Worm (Caenorhabditis elegans) whole organism, late embryonic: ENCODE measurements around the gene cit-1.1.

Source experiments
- F13H6.1 ChIP-seq: sonication (generic microtip); optimal IDR thresholded peaks from 2 replicates; lab custom pipeline; 2016; ENCODE audit warnings: missing genetic modification characterization, missing compliant biosample characterization
- K09A11.1 ChIP-seq: sonication (generic microtip); optimal IDR thresholded peaks from 2 replicates; lab custom pipeline; 2017; ENCODE audit warnings: antibody characterized with exemption, mild to moderate bottlenecking, missing genetic modification characterization, missing compliant biosample characterization; ENCODE audit not compliant: insufficient read depth
- ama-1 ChIP-seq: fragments of 150-350 bp; optimal IDR thresholded peaks from 2 replicates; lab custom pipeline; 2014
- ceh-2 ChIP-seq: sonication (generic microtip); optimal IDR thresholded peaks from 2 replicates; lab custom pipeline; 2016; ENCODE audit warnings: missing genotype, missing genetic modification characterization, missing compliant biosample characterization
- ceh-9 ChIP-seq: sonication (generic microtip); optimal IDR thresholded peaks from 2 replicates; lab custom pipeline; 2016; ENCODE audit warnings: mild to moderate bottlenecking, missing genetic modification characterization, inconsistent platforms, missing compliant biosample characterization
- dve-1 ChIP-seq: sonication (generic microtip); optimal IDR thresholded peaks from 2 replicates; lab custom pipeline; 2017; ENCODE audit warnings: antibody characterized with exemption, mild to moderate bottlenecking, missing genetic modification characterization, missing compliant biosample characterization
- fkh-10 ChIP-seq: fragments of 150-350 bp; optimal IDR thresholded peaks from 2 replicates; lab custom pipeline; 2014; ENCODE audit warnings: missing biosample characterization, missing genetic modification reagents, missing genetic modification characterization
- hlh-13 ChIP-seq: fragments of 200-800 bp; sonication (Bioruptor generic); optimal IDR thresholded peaks from 2 replicates; lab custom pipeline; 2018; ENCODE audit warnings: mild to moderate bottlenecking, missing genetic modification characterization, missing compliant biosample characterization
- nfya-1 ChIP-seq: sonication (generic microtip); optimal IDR thresholded peaks from 2 replicates; lab custom pipeline; 2017; ENCODE audit warnings: missing genetic modification characterization, mild to moderate bottlenecking, missing compliant biosample characterization, antibody characterized with exemption, moderate library complexity
- rnt-1 ChIP-seq: sonication (generic microtip); optimal IDR thresholded peaks from 2 replicates; lab custom pipeline; 2016; ENCODE audit warnings: missing genetic modification characterization, missing compliant biosample characterization
- sox-4 ChIP-seq: sonication (generic microtip); optimal IDR thresholded peaks from 2 replicates; lab custom pipeline; 2017; ENCODE audit warnings: mild to moderate bottlenecking, missing genetic modification characterization, inconsistent platforms, missing compliant biosample characterization
- unc-3 ChIP-seq, 2 experiments: fragments of 200-800 bp in 1 of 2; sonication (Bioruptor generic) in 1 of 2; sonication (generic microtip) in 1 of 2; conservative IDR thresholded peaks in 1 of 2; optimal IDR thresholded peaks in 1 of 2; 2 replicates each; pipeline versions ENCODE4 v1.3.6 to Lab custom; 2016 to 2022; ENCODE audit warnings: missing compliant biosample characterization in 2 of 2, missing genetic modification characterization in 2 of 2, missing genetic modification reagents in 1 of 2
- unc-42 ChIP-seq: sonication (generic microtip); optimal IDR thresholded peaks from 2 replicates; lab custom pipeline; 2016; ENCODE audit warnings: missing genotype, missing genetic modification characterization, missing compliant biosample characterization

DNA sequence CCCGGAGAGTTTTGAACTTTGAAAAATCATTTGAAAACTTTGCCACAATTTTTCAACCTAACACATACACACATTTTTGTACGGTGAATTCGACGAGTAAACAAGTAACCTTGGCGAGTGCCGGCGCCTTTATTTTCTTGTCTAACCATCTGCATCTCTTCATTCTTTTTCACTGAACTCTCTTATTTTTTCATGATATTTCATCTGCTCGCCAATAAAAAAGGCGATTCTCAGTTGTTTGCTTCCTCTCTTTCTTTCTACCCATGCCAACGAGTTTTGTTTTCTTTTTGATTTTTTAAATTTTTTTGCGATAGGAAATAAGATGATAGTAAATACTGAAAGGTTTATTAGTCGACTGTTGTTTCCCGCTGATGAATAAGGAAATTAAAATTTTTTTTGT, 30.9 kb downstream of the cit-1.1 start:
- TF ChIP-seq ama-1 (lab: Kevin White, UChicago) (no peak), sox-4 (tag; lab: Kevin White, UChicago) (no peak), ceh-2 (no peak), nfya-1 (tag; lab: Kevin White, UChicago) (no peak), unc-42 (no peak), hlh-13 (GFP tag; lab: Kevin White, UChicago) (no peak), unc-3 (GFP tag; conservative IDR thresholded peaks at IDR 0.05; lab: Robert Waterston, UW) (no peak), unc-3 (tag; optimal IDR thresholded peaks at IDR 0.05; lab: Kevin White, UChicago) (no peak), K09A11.1 (no peak), F13H6.1 (tag; lab: Kevin White, UChicago) (no peak), fkh-10 (no peak), rnt-1 (no peak), dve-1 (no peak), ceh-9 (tag; lab: Kevin White, UChicago) (no peak)
